Worm (Caenorhabditis elegans) whole organism, L4 larva: ENCODE data around the gene ech-3.

Experiments used
- F44E2.7 ChIP-seq: fragments of 200-800 bp; sonication (Bioruptor generic); IDR thresholded peaks from 2 replicates; pipeline ENCODE4 v2.1.2; 2022; ENCODE audit warnings: missing genetic modification characterization, missing compliant biosample characterization
- R02D3.7 ChIP-seq: fragments of 150-350 bp; sonication (generic microtip); optimal IDR thresholded peaks from 3 replicates; lab custom pipeline; 2014; ENCODE audit warnings: missing biosample characterization, missing genetic modification characterization
- T20F7.1 ChIP-seq: fragments of 200-800 bp; sonication (Bioruptor generic); optimal IDR thresholded peaks from 2 replicates; lab custom pipeline; 2018; ENCODE audit warnings: mild to moderate bottlenecking, missing genetic modification characterization, missing compliant biosample characterization
- T26A8.4 ChIP-seq: fragments of 200-800 bp; sonication (Bioruptor generic); IDR thresholded peaks from 2 replicates; pipeline ENCODE4 v1.3.6; 2022; ENCODE audit warnings: missing genetic modification characterization, missing compliant biosample characterization
- Y5F2A.4 ChIP-seq: fragments of 200-800 bp; sonication (Bioruptor generic); optimal IDR thresholded peaks from 2 replicates; lab custom pipeline; 2018; ENCODE audit warnings: mild to moderate bottlenecking, missing genetic modification characterization, missing compliant biosample characterization
- aha-1 ChIP-seq: fragments of 150-350 bp; peaks from one replicate; lab custom pipeline; 2014; ENCODE audit warnings: missing biosample characterization, missing genetic modification characterization
- attf-4 ChIP-seq: sonication (generic microtip); optimal IDR thresholded peaks from 3 replicates; lab custom pipeline; 2017; ENCODE audit warnings: missing biosample characterization, missing genetic modification characterization
- daf-19 ChIP-seq: fragments of 200-800 bp; sonication (Bioruptor generic); conservative IDR thresholded peaks from 2 replicates; pipeline ENCODE4 v1.3.6; 2022; ENCODE audit warnings: missing genetic modification characterization, missing compliant biosample characterization
- daf-8 ChIP-seq: fragments of 200-800 bp; sonication (Bioruptor generic); IDR thresholded peaks from 2 replicates; pipeline ENCODE4 v1.3.6; 2022; ENCODE audit warnings: missing genetic modification characterization, missing compliant biosample characterization
- dmd-6 ChIP-seq: fragments of 200-800 bp; sonication (Bioruptor generic); IDR thresholded peaks from 2 replicates; pipeline ENCODE4 v1.3.6; 2022; ENCODE audit warnings: missing genetic modification reagents, missing genetic modification characterization, missing compliant biosample characterization
- dpl-1 ChIP-seq: fragments of 150-350 bp; optimal IDR thresholded peaks from 2 replicates; lab custom pipeline; 2014; ENCODE audit warnings: missing biosample characterization, missing genetic modification reagents, missing genetic modification characterization
- duxl-1 ChIP-seq: sonication (generic microtip); optimal IDR thresholded peaks from 2 replicates; lab custom pipeline; 2016; ENCODE audit warnings: mild to moderate bottlenecking, missing genetic modification characterization, moderate library complexity, missing compliant biosample characterization; ENCODE audit not compliant: poor library complexity
- dve-1 ChIP-seq: sonication (generic microtip); optimal IDR thresholded peaks from 2 replicates; lab custom pipeline; 2017; ENCODE audit warnings: antibody characterized with exemption, mild to moderate bottlenecking, missing genetic modification characterization, missing compliant biosample characterization; ENCODE audit not compliant: insufficient read depth
- egl-27 ChIP-seq: sonication (generic microtip); optimal IDR thresholded peaks from 3 replicates; lab custom pipeline; 2017; ENCODE audit warnings: missing biosample characterization, missing genetic modification reagents, missing genetic modification characterization
- egl-43 ChIP-seq: fragments of 200-800 bp; sonication (Bioruptor generic); IDR thresholded peaks from 2 replicates; pipeline ENCODE4 v1.3.6; 2022; ENCODE audit warnings: missing genetic modification reagents, missing genetic modification characterization, missing compliant biosample characterization
- fkh-10 ChIP-seq: fragments of 150-350 bp; optimal IDR thresholded peaks from 2 replicates; lab custom pipeline; 2014; ENCODE audit warnings: missing biosample characterization, missing genetic modification reagents, missing genetic modification characterization
- gei-8 ChIP-seq: fragments of 200-800 bp; sonication (Bioruptor generic); optimal IDR thresholded peaks from 2 replicates; lab custom pipeline; 2018; ENCODE audit warnings: mild to moderate bottlenecking, missing genetic modification characterization, missing compliant biosample characterization
- hlh-30 ChIP-seq: sonication (generic microtip); optimal IDR thresholded peaks from 2 replicates; lab custom pipeline; 2017; ENCODE audit warnings: antibody characterized with exemption, mild to moderate bottlenecking, missing genetic modification characterization, missing compliant biosample characterization; ENCODE audit not compliant: insufficient read depth
- hmg-1.1 ChIP-seq: fragments of 200-800 bp; sonication (Bioruptor generic); IDR thresholded peaks from 2 replicates; pipeline ENCODE4 v1.3.6; 2022; ENCODE audit warnings: missing genetic modification reagents, missing genetic modification characterization, missing compliant biosample characterization
- lin-15B ChIP-seq: fragments of 150-350 bp; sonication (generic microtip); optimal IDR thresholded peaks from 3 replicates; lab custom pipeline; 2014; ENCODE audit warnings: missing biosample characterization, missing genetic modification characterization
- lin-38 ChIP-seq: fragments of 200-800 bp; sonication (Bioruptor generic); IDR thresholded peaks from 2 replicates; pipeline ENCODE4 v1.3.6; 2022; ENCODE audit warnings: missing genetic modification reagents, missing genetic modification characterization, missing compliant biosample characterization
- lin-39 ChIP-seq: fragments of 150-350 bp; optimal IDR thresholded peaks from 2 replicates; lab custom pipeline; 2014; ENCODE audit warnings: missing biosample characterization, missing genetic modification reagents, missing genetic modification characterization
- lir-3 ChIP-seq: sonication (generic microtip); optimal IDR thresholded peaks from 2 replicates; lab custom pipeline; 2016; ENCODE audit warnings: mild to moderate bottlenecking, missing genetic modification characterization, missing compliant biosample characterization
- lsy-2 ChIP-seq, 2 experiments: fragments of 150-350 bp in 1 of 2; sonication (generic microtip) in 1 of 2; optimal IDR thresholded peaks; 2 replicates each; lab custom pipeline; 2014 to 2017; ENCODE audit warnings: missing biosample characterization in 2 of 2, missing genetic modification characterization in 2 of 2
- mes-2 ChIP-seq: sonication (generic microtip); optimal IDR thresholded peaks from 2 replicates; lab custom pipeline; 2016; ENCODE audit warnings: missing genotype, mild to moderate bottlenecking, missing genetic modification characterization, missing compliant biosample characterization; ENCODE audit not compliant: poor library complexity, severe bottlenecking
- mxl-2 ChIP-seq: fragments of 200-800 bp; sonication (Bioruptor generic); conservative IDR thresholded peaks from 2 replicates; pipeline ENCODE4 v1.3.6; 2022; ENCODE audit warnings: missing genetic modification reagents, missing genetic modification characterization, missing compliant biosample characterization
- nhr-237 ChIP-seq: sonication (generic microtip); optimal IDR thresholded peaks from 2 replicates; lab custom pipeline; 2017; ENCODE audit warnings: missing biosample characterization, missing genetic modification characterization
- nhr-25 ChIP-seq: sonication (generic microtip); optimal IDR thresholded peaks from 2 replicates; lab custom pipeline; 2017; ENCODE audit warnings: missing genetic modification characterization, mild to moderate bottlenecking, missing compliant biosample characterization, antibody characterized with exemption, moderate library complexity, borderline replicate concordance; ENCODE audit not compliant: insufficient read depth
- nhr-28 ChIP-seq: fragments of 150-350 bp; optimal IDR thresholded peaks from 2 replicates; lab custom pipeline; 2014; ENCODE audit warnings: missing biosample characterization, missing genetic modification characterization
- nhr-48 ChIP-seq: sonication (generic microtip); optimal IDR thresholded peaks from 2 replicates; lab custom pipeline; 2016; ENCODE audit warnings: mild to moderate bottlenecking, missing genetic modification characterization, missing compliant biosample characterization
- nhr-76 ChIP-seq: fragments of 150-350 bp; optimal IDR thresholded peaks from 2 replicates; lab custom pipeline; 2014; ENCODE audit warnings: missing biosample characterization, missing genetic modification characterization
- nhr-77 ChIP-seq: fragments of 150-350 bp; optimal IDR thresholded peaks from 2 replicates; lab custom pipeline; 2014; ENCODE audit warnings: missing biosample characterization, missing genetic modification characterization
- pqm-1 ChIP-seq: sonication (generic microtip); optimal IDR thresholded peaks from 2 replicates; lab custom pipeline; 2017; ENCODE audit warnings: missing biosample characterization, missing genetic modification characterization
- rbr-2 ChIP-seq: sonication (generic microtip); optimal IDR thresholded peaks from 2 replicates; lab custom pipeline; 2016; ENCODE audit warnings: missing genotype, missing genetic modification characterization, missing compliant biosample characterization
- skn-1 ChIP-seq: fragments of 150-350 bp; optimal IDR thresholded peaks from 2 replicates; lab custom pipeline; 2014; ENCODE audit warnings: missing biosample characterization, missing genetic modification characterization
- tra-1 ChIP-seq: fragments of 200-800 bp; sonication (Bioruptor generic); IDR thresholded peaks from 2 replicates; pipeline ENCODE4 v1.3.6; 2022; ENCODE audit warnings: missing genetic modification reagents, missing genetic modification characterization, missing compliant biosample characterization
- unc-62 ChIP-seq, 3 experiments: fragments of 150-350 bp in 1 of 3; sonication (generic microtip); optimal IDR thresholded peaks in 2 of 3; peaks in 1 of 3; 1 replicate in 1 of 3; 2 replicates in 2 of 3; lab custom pipeline; 2014 to 2017; ENCODE audit warnings: missing biosample characterization in 3 of 3, missing genetic modification characterization in 3 of 3, missing genetic modification reagents in 3 of 3, missing genotype in 1 of 3
- vab-7 ChIP-seq: fragments of 200-800 bp; sonication (Bioruptor generic); IDR thresholded peaks from 2 replicates; pipeline ENCODE4 v1.3.6; 2022; ENCODE audit warnings: missing genetic modification reagents, missing genetic modification characterization, missing compliant biosample characterization
- zag-1 ChIP-seq: fragments of 150-350 bp; optimal IDR thresholded peaks from 2 replicates; lab custom pipeline; 2014; ENCODE audit warnings: missing biosample characterization, missing genetic modification characterization
- zip-11 ChIP-seq: fragments of 200-800 bp; sonication (Bioruptor generic); IDR thresholded peaks from 2 replicates; pipeline ENCODE4 v1.3.6; 2022; ENCODE audit warnings: missing genetic modification characterization, missing compliant biosample characterization
- ztf-7 ChIP-seq: fragments of 150-350 bp; optimal IDR thresholded peaks from 2 replicates; lab custom pipeline; 2014; ENCODE audit warnings: missing biosample characterization, missing genetic modification characterization

Gene ech-3

DNA sequence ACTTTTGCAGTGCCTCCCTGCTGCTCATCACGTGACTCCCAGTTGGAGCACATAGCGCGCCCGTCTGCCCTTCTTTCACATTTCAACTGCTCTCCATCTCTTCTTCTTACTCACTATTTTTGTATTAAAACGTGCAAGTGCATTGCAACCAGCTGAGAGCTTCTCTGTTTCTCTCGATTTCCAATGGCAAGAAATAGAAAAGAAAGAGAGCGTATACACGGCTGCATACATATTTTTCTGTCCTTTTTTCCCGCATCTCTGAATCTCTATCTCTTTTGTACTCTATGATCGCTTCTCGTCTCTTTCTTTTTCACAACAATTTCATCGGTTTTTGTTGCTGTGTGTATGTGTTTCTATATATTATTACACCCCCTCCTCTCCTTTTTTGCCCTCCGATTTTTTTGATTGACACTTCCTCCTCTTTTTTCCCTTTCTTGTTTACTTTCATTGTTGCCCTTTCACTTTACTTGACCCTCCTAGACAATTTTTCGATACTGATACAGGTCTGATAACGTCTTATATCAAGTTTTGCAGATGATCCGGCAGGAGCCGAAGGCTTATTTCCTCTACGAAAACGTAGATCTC is 21.0 kb upstream of the ech-3 start, which contains the start of gene Y97E10AR.1 (continued):
- TF ChIP-seq nhr-76 (no peak), T20F7.1 (GFP tag; lab: Kevin White, UChicago) (peak; percentile 74), nhr-237 (tag; lab: Kevin White, UChicago) (no peak), mxl-2 (GFP tag; lab: Robert Waterston, UW) (0 out of 2 replicates have a peak, but pooled peaks have one; percentile 42), pqm-1 (tag; lab: Kevin White, UChicago) (peak; percentile 63), dve-1 (peak; percentile 73), attf-4 (no peak), Y5F2A.4 (GFP tag; lab: Kevin White, UChicago) (no peak), nhr-25 (no peak), R02D3.7 (no peak), lin-39 (tag; lab: Kevin White, UChicago) (no peak), gei-8 (GFP tag; lab: Kevin White, UChicago) (peak; percentile 86), nhr-28 (tag; lab: Kevin White, UChicago) (peak; percentile 85), duxl-1 (tag; lab: Kevin White, UChicago) (no peak), dpl-1 (GFP tag; lab: Kevin White, UChicago) (peak; percentile 39), egl-43 (GFP tag; lab: Robert Waterston, UW) (no peak), fkh-10 (peak; percentile 39), rbr-2 (tag; lab: Kevin White, UChicago) (no peak), lin-38 (GFP tag; lab: Robert Waterston, UW) (no peak), nhr-48 (peak; percentile 86), unc-62 (GFP tag; optimal IDR thresholded peaks at IDR 0.05 in 1 of 2; lab: Kevin White, UChicago) (peak in 1 of 2 experiments; percentile 99), unc-62 (tag; optimal IDR thresholded peaks at IDR 0.05; lab: Kevin White, UChicago) (peak; percentile 37), daf-8 (GFP tag; lab: Robert Waterston, UW) (no peak), F44E2.7 (GFP tag; lab: Robert Waterston, UW) (no peak), skn-1 (tag; lab: Kevin White, UChicago) (no peak), dmd-6 (GFP tag; lab: Robert Waterston, UW) (peak; percentile 94), hlh-30 (tag; lab: Kevin White, UChicago) (peak; percentile 95), tra-1 (0 out of 2 replicates have a peak, but pooled peaks have one; percentile 28), mes-2 (peak; percentile 42), nhr-77 (tag; lab: Kevin White, UChicago) (peak; percentile 76), aha-1 (tag; lab: Kevin White, UChicago) (peak; percentile 99), lir-3 (tag; lab: Kevin White, UChicago) (no peak), zip-11 (no peak)

DNA sequence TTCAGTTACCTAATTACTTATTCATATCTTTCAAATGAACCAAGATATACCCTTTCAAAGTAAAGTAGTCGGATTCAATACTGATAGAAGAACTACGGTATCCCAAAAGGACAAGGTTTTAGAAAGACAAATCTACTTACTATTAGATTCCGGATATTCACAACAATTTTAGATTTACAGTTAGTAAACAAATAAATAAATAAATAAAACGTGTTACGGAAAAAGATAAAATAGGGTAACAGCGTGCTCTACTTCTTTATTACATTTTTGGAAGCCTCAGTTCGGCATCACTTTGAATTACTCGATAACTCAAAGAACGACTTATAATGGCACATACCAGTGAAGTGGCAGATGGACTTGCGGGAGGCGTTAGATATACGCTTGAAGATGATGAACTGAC is 17.0 kb upstream of the ech-3 start, which contains the start of gene Y97E10AR.8:
TSS of gene Y97E10AR.8 (plus strand) at position 301 of the 400 bp plus-strand sequence.
- TF ChIP-seq ztf-7 (tag; lab: Kevin White, UChicago) (no peak), mxl-2 (GFP tag; lab: Robert Waterston, UW) (no peak), T26A8.4 (GFP tag; lab: Robert Waterston, UW) (no peak), lsy-2 (tag; optimal IDR thresholded peaks at IDR 0.05; lab: Kevin White, UChicago) (no peak), zag-1 (no peak), egl-27 (no peak), daf-19 (GFP tag; lab: Robert Waterston, UW) (no peak), nhr-28 (tag; lab: Kevin White, UChicago) (no peak), nhr-48 (no peak), lin-15B (no peak), hmg-1.1 (no peak), zip-11 (no peak), vab-7 (GFP tag; lab: Robert Waterston, UW) (no peak)
